Fruit fly (Drosophila melanogaster) whole organism, wandering third instar larva: Measurements from ENCODE around the gene Pka-C3.

Experiments
- Abd-B ChIP-seq: fragments of >200 bp; optimal IDR thresholded peaks from 2 replicates; lab custom pipeline; 2017; ENCODE audit warnings: missing biosample characterization, missing genetic modification characterization
- CG32264 ChIP-seq: fragments of 200-800 bp; sonication (Bioruptor generic); optimal IDR thresholded peaks from 2 replicates; lab custom pipeline; 2016; ENCODE audit warnings: missing biosample characterization, missing genetic modification characterization
- CG9705 ChIP-seq: fragments of 200-800 bp; sonication (Bioruptor generic); optimal IDR thresholded peaks from 2 replicates; lab custom pipeline; 2018; ENCODE audit warnings: missing biosample characterization, mild to moderate bottlenecking, missing genetic modification characterization
- CrebA ChIP-seq: fragments of 200-800 bp; sonication (Bioruptor generic); optimal IDR thresholded peaks from 2 replicates; lab custom pipeline; 2016; ENCODE audit warnings: missing biosample characterization, mild to moderate bottlenecking, missing genetic modification characterization, borderline replicate concordance
- Dfd ChIP-seq: fragments of >200 bp; optimal IDR thresholded peaks from 2 replicates; lab custom pipeline; 2017; ENCODE audit warnings: missing biosample characterization, missing genetic modification characterization
- Dif ChIP-seq: fragments of 200-275, 200-300 bp; sonication (Bioruptor generic); optimal IDR thresholded peaks from 2 replicates; lab custom pipeline; 2018; ENCODE audit warnings: missing biosample characterization, missing genetic modification characterization; ENCODE audit not compliant: partially characterized antibody
- GATAd ChIP-seq: sonication (Bioruptor generic); optimal IDR thresholded peaks from 2 replicates; lab custom pipeline; 2016; ENCODE audit warnings: missing biosample characterization, missing genetic modification characterization
- HLH106 ChIP-seq: fragments of 200-800 bp; optimal IDR thresholded peaks from 3 replicates; lab custom pipeline; 2019; ENCODE audit warnings: missing biosample characterization, mild to moderate bottlenecking, missing genetic modification characterization, moderate library complexity
- Hnf4 ChIP-seq: fragments of 200-800 bp; sonication (Bioruptor generic); optimal IDR thresholded peaks from 2 replicates; lab custom pipeline; 2016; ENCODE audit warnings: missing biosample characterization, mild to moderate bottlenecking, missing genetic modification characterization
- Hr78 ChIP-seq: fragments of >200 bp; optimal IDR thresholded peaks from 2 replicates; lab custom pipeline; 2017; ENCODE audit warnings: missing biosample characterization, missing genetic modification characterization
- Hr83 ChIP-seq: fragments of 200-300 bp; sonication (Bioruptor generic); optimal IDR thresholded peaks from 2 replicates; lab custom pipeline; 2016; ENCODE audit warnings: missing biosample characterization, mild to moderate bottlenecking, missing genetic modification characterization, moderate library complexity; ENCODE audit not compliant: poor library complexity, severe bottlenecking
- Jra ChIP-seq: sonication (Bioruptor generic); optimal IDR thresholded peaks from 2 replicates; lab custom pipeline; 2016; ENCODE audit warnings: missing biosample characterization, missing genetic modification characterization
- Mio ChIP-seq: sonication (Bioruptor generic); optimal IDR thresholded peaks from 2 replicates; lab custom pipeline; 2016; ENCODE audit warnings: missing biosample characterization, missing genetic modification characterization
- Myc ChIP-seq: fragments of >200 bp; optimal IDR thresholded peaks from 2 replicates; lab custom pipeline; 2017
- N ChIP-seq: fragments of >200 bp; optimal IDR thresholded peaks from 2 replicates; lab custom pipeline; 2018; ENCODE audit warnings: missing biosample characterization, missing external identifiers, missing genetic modification characterization
- OdsH ChIP-seq: fragments of 200-800 bp; sonication (Bioruptor generic); optimal IDR thresholded peaks from 2 replicates; lab custom pipeline; 2016; ENCODE audit warnings: missing biosample characterization, mild to moderate bottlenecking, missing genetic modification characterization
- Rel ChIP-seq, 2 experiments: fragments of 200-800 bp; sonication (Bioruptor generic) in 1 of 2; optimal IDR thresholded peaks; 2 replicates in 1 of 2; 3 replicates in 1 of 2; lab custom pipeline; 2016 to 2019; ENCODE audit warnings: mild to moderate bottlenecking in 2 of 2, missing biosample characterization in 2 of 2, missing genetic modification characterization in 2 of 2, moderate library complexity in 1 of 2
- Sp1 ChIP-seq: fragments of 200-800 bp; sonication (Bioruptor generic); optimal IDR thresholded peaks from 3 replicates; lab custom pipeline; 2019; ENCODE audit warnings: missing biosample characterization, mild to moderate bottlenecking, missing genetic modification characterization, moderate library complexity
- Vsx2 ChIP-seq: fragments of 200-300, 225-300 bp; sonication (Bioruptor generic); optimal IDR thresholded peaks from 2 replicates; lab custom pipeline; 2018; ENCODE audit warnings: missing biosample characterization, missing genetic modification characterization; ENCODE audit not compliant: partially characterized antibody
- br ChIP-seq: fragments of 200-800 bp; sonication (Bioruptor generic); optimal IDR thresholded peaks from 2 replicates; lab custom pipeline; 2016; ENCODE audit warnings: missing biosample characterization, missing genetic modification characterization
- brk ChIP-seq: fragments of 200-800 bp; sonication (Bioruptor generic); optimal IDR thresholded peaks from 2 replicates; lab custom pipeline; 2016; ENCODE audit warnings: missing biosample characterization, mild to moderate bottlenecking, missing genetic modification characterization
- dl ChIP-seq, 2 experiments: fragments of 175-275, 200-275 bp in 1 of 2; fragments of 200-275 bp in 1 of 2; sonication (Bioruptor generic); optimal IDR thresholded peaks; lab custom pipeline; 2018; ENCODE audit warnings: mild to moderate bottlenecking in 2 of 2, missing biosample characterization in 2 of 2, missing genetic modification characterization in 2 of 2, moderate library complexity in 2 of 2; ENCODE audit not compliant: partially characterized antibody in 2 of 2, insufficient read depth in 1 of 2
- dmrt93B ChIP-seq: fragments of 200-800 bp; sonication (Bioruptor generic); optimal IDR thresholded peaks from 2 replicates; lab custom pipeline; 2018; ENCODE audit warnings: missing biosample characterization, mild to moderate bottlenecking, missing genetic modification characterization
- dsf ChIP-seq: sonication (Bioruptor generic); optimal IDR thresholded peaks from 2 replicates; lab custom pipeline; 2016; ENCODE audit warnings: missing biosample characterization, missing genetic modification characterization, borderline replicate concordance
- ey ChIP-seq: fragments of 200-800 bp; sonication (Bioruptor generic); optimal IDR thresholded peaks from 2 replicates; lab custom pipeline; 2016; ENCODE audit warnings: missing biosample characterization, missing genetic modification characterization
- foxo ChIP-seq, 2 experiments: fragments of 200-800 bp; sonication (Bioruptor generic); optimal IDR thresholded peaks; 2 replicates in 1 of 2; 3 replicates in 1 of 2; lab custom pipeline; 2016 to 2017; ENCODE audit warnings: missing biosample characterization in 2 of 2, missing genetic modification characterization in 2 of 2
- fru ChIP-seq: fragments of 200-800 bp; sonication (Bioruptor generic); optimal IDR thresholded peaks from 3 replicates; lab custom pipeline; 2016; ENCODE audit warnings: missing biosample characterization, mild to moderate bottlenecking, missing genetic modification characterization
- h ChIP-seq: fragments of 200-800 bp; sonication (Bioruptor generic); optimal IDR thresholded peaks from 3 replicates; lab custom pipeline; 2016; ENCODE audit warnings: missing biosample characterization, mild to moderate bottlenecking, missing genetic modification characterization
- jim ChIP-seq: fragments of 175-275, 200-325 bp; sonication (Bioruptor generic); optimal IDR thresholded peaks from 2 replicates; lab custom pipeline; 2016; ENCODE audit warnings: missing biosample characterization, mild to moderate bottlenecking, missing genetic modification characterization
- lola ChIP-seq: fragments of >200 bp; optimal IDR thresholded peaks from 2 replicates; lab custom pipeline; 2017; ENCODE audit warnings: missing biosample characterization, missing genetic modification characterization
- pan ChIP-seq: fragments of >200 bp; optimal IDR thresholded peaks from 2 replicates; lab custom pipeline; 2017
- psq ChIP-seq: fragments of 200-800 bp; sonication (Bioruptor generic); optimal IDR thresholded peaks from 3 replicates; lab custom pipeline; 2017; ENCODE audit warnings: missing biosample characterization, mild to moderate bottlenecking, missing genetic modification characterization, moderate library complexity
- rgr ChIP-seq: fragments of 200-800 bp; sonication (Bioruptor generic); optimal IDR thresholded peaks from 3 replicates; lab custom pipeline; 2016; ENCODE audit warnings: missing biosample characterization, mild to moderate bottlenecking, missing genetic modification characterization
- sage ChIP-seq: fragments of 200-800 bp; sonication (Bioruptor generic); optimal IDR thresholded peaks from 2 replicates; lab custom pipeline; 2016; ENCODE audit warnings: missing biosample characterization, mild to moderate bottlenecking, missing genetic modification characterization
- sv ChIP-seq: fragments of 200-800 bp; sonication (Bioruptor generic); optimal IDR thresholded peaks from 3 replicates; lab custom pipeline; 2016; ENCODE audit warnings: missing biosample characterization, missing genetic modification characterization
- tai ChIP-seq: sonication (Bioruptor generic); optimal IDR thresholded peaks from 2 replicates; lab custom pipeline; 2016; ENCODE audit warnings: missing biosample characterization, missing genetic modification characterization
- usp ChIP-seq: fragments of >200 bp; optimal IDR thresholded peaks from 2 replicates; lab custom pipeline; 2017; ENCODE audit warnings: missing biosample characterization, missing genetic modification characterization
- woc ChIP-seq: sonication (Bioruptor generic); optimal IDR thresholded peaks from 2 replicates; lab custom pipeline; 2016; ENCODE audit warnings: missing biosample characterization, mild to moderate bottlenecking, missing genetic modification characterization

The Pka-C3 gene

DNA sequence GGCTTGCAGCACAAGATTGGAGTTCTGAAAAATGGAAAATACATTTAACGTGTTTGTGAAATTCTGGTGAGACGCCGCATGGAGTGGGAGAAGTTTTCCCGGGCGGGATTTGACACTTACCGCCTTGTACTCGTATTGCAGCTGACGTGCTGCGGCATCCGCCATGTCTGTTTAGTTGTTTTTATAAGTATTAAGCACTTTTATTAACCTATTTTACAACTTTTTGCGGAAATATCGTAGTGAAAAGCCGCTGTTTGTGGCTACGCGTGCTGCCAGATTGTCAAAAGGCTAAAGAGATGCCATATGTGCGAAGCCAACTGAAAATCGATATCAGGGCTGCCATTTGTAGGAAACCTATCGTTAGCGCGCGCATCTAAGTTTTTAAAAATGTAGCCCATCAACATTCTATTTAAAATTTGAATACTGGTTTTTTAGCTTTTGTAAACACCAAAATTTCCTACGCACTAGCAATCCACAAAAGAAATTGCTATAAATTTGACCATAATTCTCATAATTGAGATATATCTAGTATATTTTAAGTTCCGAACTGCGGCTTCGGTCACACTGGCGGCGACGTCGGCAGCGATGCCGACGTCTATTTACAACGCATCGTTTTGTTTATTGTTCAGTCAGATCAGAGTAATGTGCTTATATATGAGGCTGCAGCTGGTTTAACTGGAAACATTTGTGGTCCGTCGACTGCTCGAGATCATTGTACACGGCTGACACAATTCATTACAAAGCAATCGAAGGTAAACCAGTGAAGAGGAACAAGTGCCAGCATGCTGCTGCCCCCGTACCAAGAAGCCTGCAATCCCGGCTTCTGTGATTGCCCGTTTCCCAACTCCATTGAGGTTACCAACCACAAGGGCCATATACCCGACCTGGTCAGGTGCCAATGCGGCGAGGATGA is 13.2 kb upstream of the Pka-C3 start, which contains the start of the genes Brr2 and CG10516:
Brr2 (minus strand) TSS at position 285 of the 913 bp plus-strand sequence.
CG10516 (plus strand) TSS at position 617 of the 913 bp plus-strand sequence.
- peak; percentile 30 for TF ChIP-seq sv
- no peak for TF ChIP-seq HLH106 (tag; lab: Kevin White, UChicago)
- no peak for TF ChIP-seq dl (GFP tag; optimal IDR thresholded peaks at IDR 0.05; lab: Kevin White, UChicago; ENCODE audit: insufficient read depth in 1 of 2, partially characterized antibody in 2 of 2)
- TF ChIP-seq usp, result no peak
- no peak for TF ChIP-seq Rel (GFP tag; optimal IDR thresholded peaks at IDR 0.05; lab: Kevin White, UChicago)
- no peak for TF ChIP-seq Rel (tag; optimal IDR thresholded peaks at IDR 0.05; lab: Kevin White, UChicago)
- TF ChIP-seq sage (GFP tag; lab: Kevin White, UChicago), result no peak
- no peak for TF ChIP-seq Jra (GFP tag; lab: Kevin White, UChicago)
- no peak for TF ChIP-seq Dif (GFP tag; lab: Kevin White, UChicago)
- TF ChIP-seq pan (lab: Kevin White, UChicago), result no peak
- TF ChIP-seq Sp1, result no peak
- no peak for TF ChIP-seq Abd-B
- peak; percentile 32 for TF ChIP-seq psq (GFP tag; lab: Kevin White, UChicago)
- TF ChIP-seq Hnf4, result no peak
- no peak for TF ChIP-seq fru
- TF ChIP-seq tai (GFP tag; lab: Kevin White, UChicago), result no peak
- no peak for TF ChIP-seq h
- no peak for TF ChIP-seq brk (GFP tag; lab: Kevin White, UChicago)
- TF ChIP-seq Mio (GFP tag; lab: Kevin White, UChicago), result no peak
- no peak for TF ChIP-seq foxo (GFP tag; optimal IDR thresholded peaks at IDR 0.05; lab: Kevin White, UChicago)
- TF ChIP-seq rgr (GFP tag; lab: Kevin White, UChicago), result no peak
- TF ChIP-seq Myc, result no peak
- no peak for TF ChIP-seq dsf (GFP tag; lab: Kevin White, UChicago)
- TF ChIP-seq GATAd, result no peak
- no peak for TF ChIP-seq Vsx2 (GFP tag; lab: Kevin White, UChicago)
- no peak for TF ChIP-seq woc (GFP tag; lab: Kevin White, UChicago)
- peak; percentile 34 for TF ChIP-seq ey (GFP tag; lab: Kevin White, UChicago)
- TF ChIP-seq Hr78 (GFP tag; lab: Kevin White, UChicago), result no peak
- peak; percentile 5 for TF ChIP-seq CG9705
- no peak for TF ChIP-seq OdsH
- TF ChIP-seq jim, result no peak
- no peak for TF ChIP-seq br
- no peak for TF ChIP-seq CrebA (GFP tag; lab: Kevin White, UChicago)
- no peak for TF ChIP-seq N
- TF ChIP-seq lola, result no peak
- no peak for TF ChIP-seq CG32264
- no peak for TF ChIP-seq Dfd
- TF ChIP-seq Hr83 (GFP tag; lab: Kevin White, UChicago), result peak; percentile 56
- TF ChIP-seq dmrt93B (GFP tag; lab: Kevin White, UChicago), result no peak

DNA sequence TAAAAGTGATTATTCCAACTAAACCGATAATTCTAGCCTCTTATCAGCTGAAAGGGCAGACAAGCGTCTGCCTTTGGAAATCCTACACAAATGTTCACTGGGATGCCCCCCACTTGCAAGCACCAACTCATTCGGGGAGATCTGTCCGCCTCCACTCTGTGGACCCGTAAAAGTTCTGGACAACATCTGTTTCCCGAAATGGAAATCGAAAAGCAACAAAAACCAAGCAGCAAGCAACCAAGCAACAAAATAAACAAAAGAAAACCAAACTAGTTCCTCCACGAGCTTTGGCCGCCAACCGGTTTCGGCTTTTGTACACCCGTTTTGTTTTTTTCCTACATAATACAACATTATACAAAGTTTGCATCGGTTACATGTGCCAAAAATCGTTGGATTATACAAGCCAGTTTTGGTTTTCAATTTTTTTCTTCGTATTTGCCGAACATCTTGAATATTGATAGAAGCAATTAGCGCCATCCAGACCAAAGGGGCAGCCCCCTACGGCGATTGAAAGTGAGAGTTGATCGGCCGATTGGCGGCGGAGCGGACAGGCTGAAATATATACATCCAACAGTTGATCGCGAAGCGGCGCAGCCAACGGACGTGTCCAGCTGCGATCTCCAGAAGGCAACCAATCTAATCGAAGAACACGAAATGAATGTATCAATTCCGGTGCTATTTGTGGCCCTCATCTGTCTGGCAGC is 4.2 kb upstream of the Pka-C3 start, which contains the start of gene CG17032:
CG17032 (plus strand) TSS at position 232 of the 704 bp plus-strand sequence.
- TF ChIP-seq Rel (GFP tag; optimal IDR thresholded peaks at IDR 0.05; lab: Kevin White, UChicago) (no peak), Rel (tag; optimal IDR thresholded peaks at IDR 0.05; lab: Kevin White, UChicago) (peak; percentile 92), psq (GFP tag; lab: Kevin White, UChicago) (peak; percentile 22), N (no peak), HLH106 (tag; lab: Kevin White, UChicago) (no peak), Hr83 (GFP tag; lab: Kevin White, UChicago) (no peak)
